Worm (Caenorhabditis elegans) whole organism, late embryonic: ENCODE results near the gene snt-1.

ENCODE experiments used
- C38D4.7 ChIP-seq: fragments of 200-800 bp; sonication (Bioruptor generic); optimal IDR thresholded peaks from 2 replicates; lab custom pipeline; 2018; ENCODE audit warnings: mild to moderate bottlenecking, missing genetic modification characterization, moderate library complexity, missing compliant biosample characterization
- F13H6.1 ChIP-seq: sonication (generic microtip); optimal IDR thresholded peaks from 2 replicates; lab custom pipeline; 2016; ENCODE audit warnings: missing genetic modification characterization, missing compliant biosample characterization
- K02D7.2 ChIP-seq: sonication (generic microtip); optimal IDR thresholded peaks from 2 replicates; lab custom pipeline; 2017; ENCODE audit warnings: mild to moderate bottlenecking, missing genetic modification characterization, missing compliant biosample characterization
- K09A11.1 ChIP-seq: sonication (generic microtip); optimal IDR thresholded peaks from 2 replicates; lab custom pipeline; 2017; ENCODE audit warnings: antibody characterized with exemption, mild to moderate bottlenecking, missing genetic modification characterization, missing compliant biosample characterization; ENCODE audit not compliant: insufficient read depth
- T23F11.4 ChIP-seq: fragments of 200-800 bp; sonication (Bioruptor generic); optimal IDR thresholded peaks from 2 replicates; lab custom pipeline; 2018; ENCODE audit warnings: mild to moderate bottlenecking, missing genetic modification characterization, missing compliant biosample characterization
- Y22D7AL.16 ChIP-seq: sonication (generic microtip); optimal IDR thresholded peaks from 2 replicates; lab custom pipeline; 2016; ENCODE audit warnings: missing genetic modification characterization, missing compliant biosample characterization
- ahr-1 ChIP-seq: sonication (generic microtip); optimal IDR thresholded peaks from 2 replicates; lab custom pipeline; 2016; ENCODE audit warnings: missing genetic modification characterization, missing compliant biosample characterization
- ceh-14 ChIP-seq: sonication (generic microtip); optimal IDR thresholded peaks from 2 replicates; lab custom pipeline; 2016; ENCODE audit warnings: missing genotype, missing genetic modification characterization, missing compliant biosample characterization
- ceh-18 ChIP-seq: sonication (generic microtip); optimal IDR thresholded peaks from 2 replicates; lab custom pipeline; 2016; ENCODE audit warnings: missing genetic modification characterization, missing compliant biosample characterization
- ceh-2 ChIP-seq: sonication (generic microtip); optimal IDR thresholded peaks from 2 replicates; lab custom pipeline; 2016; ENCODE audit warnings: missing genotype, missing genetic modification characterization, missing compliant biosample characterization
- ceh-22 ChIP-seq: sonication (generic microtip); optimal IDR thresholded peaks from 2 replicates; lab custom pipeline; 2017; ENCODE audit warnings: missing biosample characterization, missing genetic modification characterization
- ceh-30 ChIP-seq: fragments of 150-350 bp; optimal IDR thresholded peaks from 2 replicates; lab custom pipeline; 2014; ENCODE audit warnings: missing biosample characterization, missing genetic modification characterization
- ceh-31 ChIP-seq: sonication (generic microtip); optimal IDR thresholded peaks from 2 replicates; lab custom pipeline; 2016; ENCODE audit warnings: missing genetic modification characterization, missing compliant biosample characterization
- ceh-48 ChIP-seq: sonication (generic microtip); optimal IDR thresholded peaks from 2 replicates; lab custom pipeline; 2016; ENCODE audit warnings: missing genetic modification characterization, inconsistent platforms, missing compliant biosample characterization
- ceh-6 ChIP-seq: fragments of 200-800 bp; sonication (Bioruptor generic); optimal IDR thresholded peaks from 2 replicates; lab custom pipeline; 2018; ENCODE audit warnings: mild to moderate bottlenecking, missing genetic modification characterization, missing compliant biosample characterization
- dmd-4 ChIP-seq: sonication (generic microtip); optimal IDR thresholded peaks from 2 replicates; lab custom pipeline; 2016; ENCODE audit warnings: borderline replicate concordance, missing genetic modification characterization, missing compliant biosample characterization
- elt-2 ChIP-seq: sonication (generic microtip); optimal IDR thresholded peaks from 2 replicates; lab custom pipeline; 2016; ENCODE audit warnings: missing genetic modification reagents, missing genetic modification characterization, missing compliant biosample characterization
- elt-4 ChIP-seq: sonication (generic microtip); optimal IDR thresholded peaks from 2 replicates; lab custom pipeline; 2016; ENCODE audit warnings: missing genetic modification characterization, missing compliant biosample characterization
- fkh-10 ChIP-seq: fragments of 150-350 bp; optimal IDR thresholded peaks from 2 replicates; lab custom pipeline; 2014; ENCODE audit warnings: missing biosample characterization, missing genetic modification reagents, missing genetic modification characterization
- hlh-13 ChIP-seq: fragments of 200-800 bp; sonication (Bioruptor generic); optimal IDR thresholded peaks from 2 replicates; lab custom pipeline; 2018; ENCODE audit warnings: mild to moderate bottlenecking, missing genetic modification characterization, missing compliant biosample characterization
- hlh-6 ChIP-seq: sonication (generic microtip); optimal IDR thresholded peaks from 2 replicates; lab custom pipeline; 2016; ENCODE audit warnings: missing genotype, missing genetic modification characterization, missing compliant biosample characterization
- hlh-8 ChIP-seq: sonication (generic microtip); optimal IDR thresholded peaks from 2 replicates; lab custom pipeline; 2016; ENCODE audit warnings: missing genotype, missing genetic modification characterization, missing compliant biosample characterization
- lin-11 ChIP-seq: fragments of 200-800 bp; sonication (Bioruptor generic); optimal IDR thresholded peaks from 2 replicates; lab custom pipeline; 2018; ENCODE audit warnings: mild to moderate bottlenecking, missing genetic modification characterization, missing compliant biosample characterization
- madf-2 ChIP-seq: sonication (generic microtip); optimal IDR thresholded peaks from 2 replicates; lab custom pipeline; 2017; ENCODE audit warnings: missing genetic modification characterization, missing compliant biosample characterization
- mec-3 ChIP-seq: sonication (generic microtip); optimal IDR thresholded peaks from 2 replicates; lab custom pipeline; 2016; ENCODE audit warnings: borderline replicate concordance, missing genetic modification characterization, missing compliant biosample characterization
- nfya-1 ChIP-seq: sonication (generic microtip); optimal IDR thresholded peaks from 2 replicates; lab custom pipeline; 2017; ENCODE audit warnings: missing genetic modification characterization, mild to moderate bottlenecking, missing compliant biosample characterization, antibody characterized with exemption, moderate library complexity
- odd-2 ChIP-seq: sonication (generic microtip); optimal IDR thresholded peaks from 2 replicates; lab custom pipeline; 2017; ENCODE audit warnings: antibody characterized with exemption, mild to moderate bottlenecking, missing genetic modification characterization, missing compliant biosample characterization
- pat-9 ChIP-seq: fragments of 200-800 bp; sonication (Bioruptor generic); optimal IDR thresholded peaks from 2 replicates; lab custom pipeline; 2018; ENCODE audit warnings: mild to moderate bottlenecking, missing genetic modification characterization, moderate library complexity, missing compliant biosample characterization
- pha-2 ChIP-seq: sonication (generic microtip); optimal IDR thresholded peaks from 2 replicates; lab custom pipeline; 2017; ENCODE audit warnings: mild to moderate bottlenecking, missing genetic modification characterization, missing compliant biosample characterization
- pha-4 ChIP-seq: fragments of 150-350 bp; optimal IDR thresholded peaks from 2 replicates; lab custom pipeline; 2018; ENCODE audit warnings: missing biosample characterization, missing genetic modification reagents, missing genetic modification characterization
- ref-2 ChIP-seq: sonication (generic microtip); optimal IDR thresholded peaks from 2 replicates; lab custom pipeline; 2016; ENCODE audit warnings: missing genetic modification characterization, missing compliant biosample characterization
- rnt-1 ChIP-seq: sonication (generic microtip); optimal IDR thresholded peaks from 2 replicates; lab custom pipeline; 2016; ENCODE audit warnings: missing genetic modification characterization, missing compliant biosample characterization
- sox-2 ChIP-seq: fragments of 200-800 bp; sonication (Bioruptor generic); IDR thresholded peaks from 2 replicates; pipeline ENCODE4 v1.3.6; 2022; ENCODE audit warnings: missing genetic modification reagents, missing genetic modification characterization, missing compliant biosample characterization
- syd-9 ChIP-seq: sonication (generic microtip); optimal IDR thresholded peaks from 2 replicates; lab custom pipeline; 2016; ENCODE audit warnings: mild to moderate bottlenecking, missing genetic modification characterization, moderate library complexity, missing compliant biosample characterization
- ttx-3 ChIP-seq: sonication (generic microtip); optimal IDR thresholded peaks from 2 replicates; lab custom pipeline; 2016; ENCODE audit warnings: missing genetic modification reagents, missing genetic modification characterization, missing compliant biosample characterization
- unc-3 ChIP-seq, 2 experiments: fragments of 200-800 bp in 1 of 2; sonication (Bioruptor generic) in 1 of 2; sonication (generic microtip) in 1 of 2; conservative IDR thresholded peaks in 1 of 2; optimal IDR thresholded peaks in 1 of 2; 2 replicates each; pipeline versions ENCODE4 v1.3.6 to Lab custom; 2016 to 2022; ENCODE audit warnings: missing compliant biosample characterization in 2 of 2, missing genetic modification characterization in 2 of 2, missing genetic modification reagents in 1 of 2
- unc-42 ChIP-seq: sonication (generic microtip); optimal IDR thresholded peaks from 2 replicates; lab custom pipeline; 2016; ENCODE audit warnings: missing genotype, missing genetic modification characterization, missing compliant biosample characterization
- unc-55 ChIP-seq: sonication (generic microtip); optimal IDR thresholded peaks from 2 replicates; lab custom pipeline; 2017; ENCODE audit warnings: missing biosample characterization, missing genetic modification reagents, missing genetic modification characterization
- unc-86 ChIP-seq: sonication (generic microtip); optimal IDR thresholded peaks from 2 replicates; lab custom pipeline; 2016; ENCODE audit warnings: missing genetic modification characterization, missing compliant biosample characterization
- zip-5 ChIP-seq: sonication (generic microtip); optimal IDR thresholded peaks from 2 replicates; lab custom pipeline; 2016; ENCODE audit warnings: missing genetic modification characterization, missing compliant biosample characterization

snt-1 gene

DNA sequence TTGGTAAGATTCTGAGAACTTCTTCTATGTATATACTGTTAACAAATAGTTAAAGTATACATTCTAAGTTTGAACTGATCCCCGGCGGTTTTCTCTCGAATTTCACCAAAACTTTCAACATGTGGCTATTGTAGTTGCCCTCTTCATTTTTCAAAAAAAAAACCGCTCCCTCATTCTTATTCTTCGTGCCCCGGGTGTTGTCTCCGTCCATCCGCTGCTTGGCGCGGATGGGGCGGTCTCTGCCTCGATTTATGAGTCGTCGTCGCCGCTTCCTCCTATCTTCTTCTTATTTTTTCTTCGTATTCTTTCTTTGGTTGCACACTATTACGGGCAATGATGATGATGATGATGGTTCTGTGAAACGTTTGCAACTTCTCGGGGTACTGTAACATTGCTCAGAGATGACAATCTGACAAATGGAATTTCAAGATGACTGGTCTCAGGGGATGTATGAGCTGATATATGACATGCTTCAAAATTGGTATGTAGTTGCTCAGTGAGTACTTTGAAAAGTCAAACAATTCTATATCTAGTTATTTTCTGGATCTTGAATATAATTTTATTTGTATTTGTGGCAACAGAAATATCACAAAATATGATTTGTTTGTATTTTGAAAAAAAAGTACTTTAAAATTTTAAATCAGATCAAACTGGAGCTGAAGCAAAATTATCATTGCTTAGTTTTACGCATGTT is 9.7 kb downstream of the snt-1 start:
- no peak for TF ChIP-seq elt-2
- TF ChIP-seq unc-42, result no peak
- TF ChIP-seq rnt-1 (tag; lab: Kevin White, UChicago), result no peak
- TF ChIP-seq elt-4 (tag; lab: Kevin White, UChicago), result no peak
- no peak for TF ChIP-seq lin-11 (tag; lab: Kevin White, UChicago)
- no peak for TF ChIP-seq fkh-10
- TF ChIP-seq pha-4 (tag; lab: Kevin White, UChicago), result no peak
- TF ChIP-seq, all 69 proteins: peak for 0

DNA sequence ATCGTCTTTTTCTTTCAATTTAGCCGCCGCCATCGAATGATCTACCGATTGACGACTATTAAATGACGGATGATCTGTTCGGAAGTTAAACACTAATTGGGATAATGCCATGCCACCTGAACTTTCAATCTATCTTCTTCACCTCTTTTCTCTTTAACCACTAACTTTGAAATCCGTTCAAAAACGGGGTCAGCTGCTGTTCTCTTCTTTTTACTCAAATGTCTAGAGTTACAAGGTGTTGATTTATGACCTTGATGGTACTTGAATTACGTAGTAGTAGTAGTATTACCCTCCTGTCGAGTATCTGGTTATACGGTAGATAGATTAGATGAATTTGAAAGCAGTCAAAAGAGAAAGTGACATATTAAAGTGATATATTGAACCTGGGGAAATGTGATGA is 10.4 kb downstream of the snt-1 start:
- peak; percentile 29 for TF ChIP-seq unc-55 (GFP tag; lab: Kevin White, UChicago)
- TF ChIP-seq Y22D7AL.16, result no peak

DNA sequence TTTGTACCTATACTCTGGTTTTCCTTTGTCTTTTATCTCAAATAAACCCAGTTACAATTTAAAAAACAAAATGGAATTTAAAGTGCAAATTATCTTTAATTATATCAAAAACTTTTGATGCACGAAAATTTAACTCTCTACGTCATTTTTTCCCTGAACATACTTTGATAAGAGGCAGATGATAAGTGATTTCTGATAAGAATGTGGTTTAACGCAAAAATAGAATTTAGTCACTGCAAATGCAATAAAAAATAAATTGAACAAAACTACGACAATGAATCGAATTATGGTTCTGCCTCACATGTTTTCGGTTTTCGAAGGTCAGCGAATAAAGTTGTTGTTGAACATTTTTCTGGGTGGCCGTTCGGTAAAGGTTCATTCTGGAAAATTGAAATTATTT is 11.1 kb downstream of the snt-1 start:
- TF ChIP-seq elt-2 (peak; percentile 86), unc-42 (peak; percentile 54), unc-3 (GFP tag; conservative IDR thresholded peaks at IDR 0.05; lab: Robert Waterston, UW) (no peak), unc-3 (tag; optimal IDR thresholded peaks at IDR 0.05; lab: Kevin White, UChicago) (no peak), ref-2 (tag; lab: Kevin White, UChicago) (no peak)
- TF ChIP-seq, all 69 proteins: peak for 2

DNA sequence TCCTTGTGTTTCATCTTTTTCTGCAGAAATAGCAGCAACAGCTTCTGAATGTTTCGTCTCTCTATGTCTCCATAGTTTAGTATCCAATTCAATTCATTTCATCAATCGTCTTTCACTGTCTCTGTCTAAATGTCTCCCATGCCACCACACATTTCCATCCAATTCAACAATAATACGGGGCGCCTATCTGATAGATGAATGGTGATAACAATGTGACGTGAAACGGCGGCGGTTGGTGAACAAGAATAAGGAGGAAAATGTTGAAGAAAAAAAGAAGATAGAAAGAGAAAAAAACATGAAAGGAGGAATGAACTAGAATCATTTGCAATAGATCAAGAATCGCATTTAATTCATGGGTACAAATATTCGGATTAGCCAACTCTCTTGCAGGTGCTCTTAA is 11.6 kb downstream of the snt-1 start:
- TF ChIP-seq pat-9 (no peak), rnt-1 (tag; lab: Kevin White, UChicago) (peak; percentile 81), elt-2 (peak; percentile 39), ahr-1 (no peak), ceh-14 (no peak), hlh-8 (tag; lab: Kevin White, UChicago) (no peak), F13H6.1 (tag; lab: Kevin White, UChicago) (no peak), ceh-30 (tag; lab: Kevin White, UChicago) (no peak), hlh-13 (GFP tag; lab: Kevin White, UChicago) (no peak), nfya-1 (tag; lab: Kevin White, UChicago) (peak; percentile 57), ttx-3 (tag; lab: Kevin White, UChicago) (no peak), unc-42 (no peak), unc-3 (GFP tag; conservative IDR thresholded peaks at IDR 0.05; lab: Robert Waterston, UW) (no peak), unc-3 (tag; optimal IDR thresholded peaks at IDR 0.05; lab: Kevin White, UChicago) (no peak), T23F11.4 (GFP tag; lab: Kevin White, UChicago) (no peak), K09A11.1 (tag; lab: Kevin White, UChicago) (no peak), ceh-6 (GFP tag; lab: Kevin White, UChicago) (no peak), hlh-6 (tag; lab: Kevin White, UChicago) (no peak), ceh-31 (tag; lab: Kevin White, UChicago) (no peak), ceh-22 (tag; lab: Kevin White, UChicago) (no peak), C38D4.7 (GFP tag; lab: Kevin White, UChicago) (no peak), syd-9 (no peak), odd-2 (no peak), ceh-48 (tag; lab: Kevin White, UChicago) (no peak), sox-2 (GFP tag; lab: Robert Waterston, UW) (no peak), unc-86 (tag; lab: Kevin White, UChicago) (no peak), ceh-2 (tag; lab: Kevin White, UChicago) (no peak), ceh-18 (tag; lab: Kevin White, UChicago) (peak; percentile 68), mec-3 (no peak), pha-2 (tag; lab: Kevin White, UChicago) (no peak), madf-2 (tag; lab: Kevin White, UChicago) (no peak), unc-55 (GFP tag; lab: Kevin White, UChicago) (peak; percentile 93), zip-5 (tag; lab: Kevin White, UChicago) (no peak), K02D7.2 (tag; lab: Kevin White, UChicago) (no peak), dmd-4 (tag; lab: Kevin White, UChicago) (no peak)
